Worm (Caenorhabditis elegans) whole organism, L1 larva: ENCODE results near the gene C49H3.3.

Experiments
- ama-1 ChIP-seq: fragments of 150-350 bp; optimal IDR thresholded peaks from 2 replicates; lab custom pipeline; 2014
- ceh-90 ChIP-seq: sonication (generic microtip); optimal IDR thresholded peaks from 2 replicates; lab custom pipeline; 2016; ENCODE audit warnings: missing genetic modification characterization, missing compliant biosample characterization
- dpl-1 ChIP-seq, 3 experiments: fragments of 150-350 bp in 2 of 3; sonication (generic microtip) in 1 of 3; optimal IDR thresholded peaks; 2 replicates each; lab custom pipeline; 2014 to 2017; ENCODE audit warnings: missing biosample characterization in 3 of 3, missing genetic modification characterization in 3 of 3, missing genetic modification reagents in 3 of 3
- fkh-10 ChIP-seq: sonication (generic microtip); optimal IDR thresholded peaks from 2 replicates; lab custom pipeline; 2017; ENCODE audit warnings: missing biosample characterization, missing genetic modification reagents, missing genetic modification characterization
- nhr-12 ChIP-seq: sonication (generic microtip); optimal IDR thresholded peaks from 2 replicates; lab custom pipeline; 2017; ENCODE audit warnings: missing biosample characterization, missing genetic modification characterization
- skn-1 ChIP-seq: fragments of 150-350 bp; optimal IDR thresholded peaks from 2 replicates; lab custom pipeline; 2014; ENCODE audit warnings: missing biosample characterization, missing genetic modification characterization
- snu-23 ChIP-seq: sonication (generic microtip); optimal IDR thresholded peaks from 2 replicates; lab custom pipeline; 2016; ENCODE audit warnings: missing genetic modification characterization, missing compliant biosample characterization
- tbx-2 ChIP-seq: sonication (generic microtip); optimal IDR thresholded peaks from 2 replicates; lab custom pipeline; 2016; ENCODE audit warnings: missing genetic modification characterization, missing compliant biosample characterization
- unc-62 ChIP-seq: fragments of 150-350 bp; optimal IDR thresholded peaks from 2 replicates; lab custom pipeline; 2014; ENCODE audit warnings: missing biosample characterization, missing genetic modification reagents, missing genetic modification characterization

DNA sequence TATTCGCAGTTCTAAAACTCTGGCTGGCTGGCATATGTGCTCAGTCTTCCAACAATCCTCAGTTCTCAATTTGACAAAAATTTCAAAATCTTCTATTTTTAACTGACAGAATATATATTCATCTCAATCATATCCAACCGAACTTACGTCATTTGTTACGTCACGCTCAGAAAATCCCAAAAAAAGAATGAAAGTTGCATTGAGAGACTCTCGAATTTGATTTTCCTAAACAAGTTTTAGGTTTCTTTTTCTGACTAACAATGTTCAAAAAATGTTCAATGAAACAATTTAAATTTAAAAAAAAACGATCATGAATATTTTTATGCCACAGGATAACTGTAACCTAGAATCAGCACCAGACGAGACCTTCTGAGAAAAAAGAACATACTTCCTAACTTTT lies 26.2 kb upstream of the C49H3.3 start:
- no peak for TF ChIP-seq unc-62
- no peak for TF ChIP-seq snu-23 (GFP tag; lab: Kevin White, UChicago)
- no peak for TF ChIP-seq skn-1 (tag; lab: Kevin White, UChicago)
- peak; percentile 48 for TF ChIP-seq fkh-10 (GFP tag; lab: Kevin White, UChicago)
- TF ChIP-seq tbx-2 (tag; lab: Kevin White, UChicago) = no peak
- TF ChIP-seq nhr-12 = no peak
- no peak for TF ChIP-seq ama-1 (lab: Kevin White, UChicago)
- TF ChIP-seq ceh-90 (tag; lab: Kevin White, UChicago) = no peak
- TF ChIP-seq dpl-1 (GFP tag; optimal IDR thresholded peaks at IDR 0.05; lab: Kevin White, UChicago) = no peak
